Worm (Caenorhabditis elegans) whole organism, late embryonic: ENCODE measurements around the gene rml-1.

ENCODE experiments used
- Y22D7AL.16 ChIP-seq: sonication (generic microtip); optimal IDR thresholded peaks from 2 replicates; lab custom pipeline; 2016; ENCODE audit warnings: missing genetic modification characterization, missing compliant biosample characterization
- pha-4 ChIP-seq: fragments of 150-350 bp; optimal IDR thresholded peaks from 2 replicates; lab custom pipeline; 2018; ENCODE audit warnings: missing biosample characterization, missing genetic modification reagents, missing genetic modification characterization

ce11 chrIII:13721066-13721465, 46.8 kb downstream of the rml-1 start:
- TF ChIP-seq pha-4 (tag; lab: Kevin White, UChicago) (no peak), Y22D7AL.16 (tag; lab: Kevin White, UChicago) (peak; percentile 19)
